Fruit fly (Drosophila melanogaster): ENCODE data around the gene CG5966.

The CG5966 gene

dm6 chrX:5997931-5998330 is 9.3 kb downstream of the CG5966 start:
- TF ChIP-seq CG8301 (tag; optimal IDR thresholded peaks at IDR 0.05) (no peak), gl (tag; optimal IDR thresholded peaks at IDR 0.05) (no peak), CG17806 (tag; optimal IDR thresholded peaks at IDR 0.05) (no peak), D1 (tag; optimal IDR thresholded peaks at IDR 0.05) (no peak), Pif1A (GFP tag; optimal IDR thresholded peaks at IDR 0.05) (no peak), CG14655 (GFP tag; optimal IDR thresholded peaks at IDR 0.05) (no peak), CG8159 (tag; optimal IDR thresholded peaks at IDR 0.05) (no peak), CG34367 (tag; optimal IDR thresholded peaks at IDR 0.05) (no peak), Ets98B (GFP tag; IDR thresholded peaks at IDR 0.05) (no peak), CG15710 (tag; optimal IDR thresholded peaks at IDR 0.05) (no peak), EcR (GFP tag; optimal IDR thresholded peaks at IDR 0.05) (no peak), rn (GFP tag; IDR thresholded peaks at IDR 0.05) (no peak), CG12605 (GFP tag; IDR thresholded peaks at IDR 0.05) (no peak), CG9948 (tag; optimal IDR thresholded peaks at IDR 0.05) (no peak), CG32121 (GFP tag; IDR thresholded peaks at IDR 0.05) (no peak), CG13204 (GFP tag; optimal IDR thresholded peaks at IDR 0.05) (no peak), CG4496 (GFP tag; IDR thresholded peaks at IDR 0.05) (no peak), fd96Ca (GFP tag; IDR thresholded peaks at IDR 0.05) (no peak)

- TF ChIP-seq Pif1B (GFP tag; optimal IDR thresholded peaks at IDR 0.05) (peak; percentile 78), Snoo (tag; optimal IDR thresholded peaks at IDR 0.05) (peak; percentile 86), CG32121 (GFP tag; IDR thresholded peaks at IDR 0.05) (peak; percentile 92), CG10348 (GFP tag; IDR thresholded peaks at IDR 0.05) (no peak), Ets98B (GFP tag; IDR thresholded peaks at IDR 0.05) (peak; percentile 48; the same call in 1 of the 2 replicates), CG8159 (tag; optimal IDR thresholded peaks at IDR 0.05) (peak; percentile 86), CG15710 (tag; optimal IDR thresholded peaks at IDR 0.05) (peak; percentile 83), CG17806 (tag; optimal IDR thresholded peaks at IDR 0.05) (peak; percentile 79), rn (GFP tag; IDR thresholded peaks at IDR 0.05) (peak; percentile 56; the same call in 1 of the 2 replicates), CG13204 (GFP tag; optimal IDR thresholded peaks at IDR 0.05) (no peak), D1 (tag; optimal IDR thresholded peaks at IDR 0.05) (no peak), CG4496 (GFP tag; IDR thresholded peaks at IDR 0.05) (peak; percentile 86), Pif1A (GFP tag; optimal IDR thresholded peaks at IDR 0.05) (peak; percentile 88), CG34367 (tag; optimal IDR thresholded peaks at IDR 0.05) (peak; percentile 69), CG8301 (tag; optimal IDR thresholded peaks at IDR 0.05) (peak; percentile 82), CG9948 (tag; optimal IDR thresholded peaks at IDR 0.05) (peak; percentile 78), gl (tag; optimal IDR thresholded peaks at IDR 0.05) (peak; percentile 61), CG12605 (GFP tag; IDR thresholded peaks at IDR 0.05) (peak; percentile 66), fd96Ca (GFP tag; IDR thresholded peaks at IDR 0.05) (peak; percentile 36; the same call in 1 of the 3 replicates), EcR (GFP tag; optimal IDR thresholded peaks at IDR 0.05) (no peak), CG14655 (GFP tag; optimal IDR thresholded peaks at IDR 0.05) (peak; percentile 85)
These were observed 12.3 kb downstream of the CG5966 start, which contains the start of gene CG4766 for dm6 chrX:6000747-6001426. TSS of gene CG4766 (minus strand) at chrX:6000797.

dm6 chrX:6003830-6004229 is 15.2 kb downstream of the CG5966 start:
- TF ChIP-seq CG10348 (GFP tag; IDR thresholded peaks at IDR 0.05) (no peak), EcR (GFP tag; optimal IDR thresholded peaks at IDR 0.05) (no peak), CG4496 (GFP tag; IDR thresholded peaks at IDR 0.05) (no peak), CG14655 (GFP tag; optimal IDR thresholded peaks at IDR 0.05) (peak; percentile 54), rn (GFP tag; IDR thresholded peaks at IDR 0.05) (no peak), Pif1A (GFP tag; optimal IDR thresholded peaks at IDR 0.05) (peak; percentile 7), CG13204 (GFP tag; optimal IDR thresholded peaks at IDR 0.05) (peak; percentile 13), CG17806 (tag; optimal IDR thresholded peaks at IDR 0.05) (peak; percentile 63), CG12605 (GFP tag; IDR thresholded peaks at IDR 0.05) (no peak), CG9948 (tag; optimal IDR thresholded peaks at IDR 0.05) (peak; percentile 47), Ets98B (GFP tag; IDR thresholded peaks at IDR 0.05) (no peak), CG32121 (GFP tag; IDR thresholded peaks at IDR 0.05) (no peak), CG8301 (tag; optimal IDR thresholded peaks at IDR 0.05) (peak; percentile 11), Pif1B (GFP tag; optimal IDR thresholded peaks at IDR 0.05) (no peak), CG15710 (tag; optimal IDR thresholded peaks at IDR 0.05) (peak; percentile 66), CG8159 (tag; optimal IDR thresholded peaks at IDR 0.05) (peak; percentile 70), CG34367 (tag; optimal IDR thresholded peaks at IDR 0.05) (peak; percentile 33), fd96Ca (GFP tag; IDR thresholded peaks at IDR 0.05) (0 out of 3 replicates have a peak, but pooled peaks have one; percentile 11), D1 (tag; optimal IDR thresholded peaks at IDR 0.05) (no peak), gl (tag; optimal IDR thresholded peaks at IDR 0.05) (no peak), Snoo (tag; optimal IDR thresholded peaks at IDR 0.05) (peak; percentile 22)

- TF ChIP-seq D1 (tag; optimal IDR thresholded peaks at IDR 0.05) (no peak), CG8301 (tag; optimal IDR thresholded peaks at IDR 0.05) (no peak), fd96Ca (GFP tag; IDR thresholded peaks at IDR 0.05) (no peak), Ets98B (GFP tag; IDR thresholded peaks at IDR 0.05) (no peak), gl (tag; optimal IDR thresholded peaks at IDR 0.05) (no peak), CG9948 (tag; optimal IDR thresholded peaks at IDR 0.05) (no peak), Pif1B (GFP tag; optimal IDR thresholded peaks at IDR 0.05) (no peak)
These were observed 18.9 kb downstream of the CG5966 start for dm6 chrX:6007502-6007901.

dm6 chrX:6010539-6011268 is 22.1 kb downstream of the CG5966 start:
- no peak for TF ChIP-seq EcR (GFP tag; optimal IDR thresholded peaks at IDR 0.05)
- TF ChIP-seq CG34367 (tag; optimal IDR thresholded peaks at IDR 0.05), result no peak
- no peak for TF ChIP-seq CG8159 (tag; optimal IDR thresholded peaks at IDR 0.05)
- TF ChIP-seq CG32121 (GFP tag; IDR thresholded peaks at IDR 0.05), result no peak
- TF ChIP-seq fd96Ca (GFP tag; IDR thresholded peaks at IDR 0.05), result no peak
- TF ChIP-seq Pif1B (GFP tag; optimal IDR thresholded peaks at IDR 0.05), result no peak
- TF ChIP-seq CG15710 (tag; optimal IDR thresholded peaks at IDR 0.05), result no peak
- TF ChIP-seq gl (tag; optimal IDR thresholded peaks at IDR 0.05), result no peak
- TF ChIP-seq CG8301 (tag; optimal IDR thresholded peaks at IDR 0.05), result no peak
- TF ChIP-seq CG4496 (GFP tag; IDR thresholded peaks at IDR 0.05), result no peak
- no peak for TF ChIP-seq rn (GFP tag; IDR thresholded peaks at IDR 0.05)
- TF ChIP-seq D1 (tag; optimal IDR thresholded peaks at IDR 0.05), result no peak
- TF ChIP-seq CG13204 (GFP tag; optimal IDR thresholded peaks at IDR 0.05), result no peak
- no peak for TF ChIP-seq CG10348 (GFP tag; IDR thresholded peaks at IDR 0.05)
- TF ChIP-seq CG14655 (GFP tag; optimal IDR thresholded peaks at IDR 0.05), result no peak

Measured in whole organism, pupa.